Worm (Caenorhabditis elegans) whole organism, L4 larva: ENCODE results near the gene T05C3.6.
"Not testable (repeated sequence)": the region's sequence is repeated elsewhere in the genome, so short reads cannot be mapped to it uniquely, and the experiment has no call there.

Source experiments
- F26F4.8 ChIP-seq: fragments of 200-800 bp; sonication (Bioruptor generic); conservative IDR thresholded peaks from 2 replicates; pipeline ENCODE4 v1.3.6; 2022; ENCODE audit warnings: missing genetic modification characterization, missing compliant biosample characterization
- T20F7.1 ChIP-seq: fragments of 200-800 bp; sonication (Bioruptor generic); optimal IDR thresholded peaks from 2 replicates; lab custom pipeline; 2018; ENCODE audit warnings: mild to moderate bottlenecking, missing genetic modification characterization, missing compliant biosample characterization
- T26A8.4 ChIP-seq: fragments of 200-800 bp; sonication (Bioruptor generic); IDR thresholded peaks from 2 replicates; pipeline ENCODE4 v1.3.6; 2022; ENCODE audit warnings: missing genetic modification characterization, missing compliant biosample characterization
- ZK337.2 ChIP-seq: fragments of 200-800 bp; sonication (Bioruptor generic); IDR thresholded peaks from 2 replicates; pipeline ENCODE4 v1.3.6; 2022; ENCODE audit warnings: missing genetic modification reagents, missing genetic modification characterization, missing compliant biosample characterization
- ZK546.5 ChIP-seq, 2 experiments: sonication (generic microtip); optimal IDR thresholded peaks; 2 replicates each; lab custom pipeline; 2017; ENCODE audit warnings: missing biosample characterization in 2 of 2, missing genetic modification characterization in 2 of 2
- aly-2 ChIP-seq: sonication (generic microtip); optimal IDR thresholded peaks from 2 replicates; lab custom pipeline; 2018; ENCODE audit warnings: missing biosample characterization, missing genetic modification characterization
- ama-1 ChIP-seq: fragments of 150-350 bp; optimal IDR thresholded peaks from 2 replicates; lab custom pipeline; 2014; ENCODE audit warnings: inconsistent platforms, mixed read lengths
- arid-1 ChIP-seq: fragments of 200-800 bp; sonication (Bioruptor generic); conservative IDR thresholded peaks from 2 replicates; pipeline ENCODE4 v1.3.6; 2022; ENCODE audit warnings: missing genetic modification reagents, missing genetic modification characterization, missing compliant biosample characterization
- ceh-28 ChIP-seq: fragments of 150-350 bp; optimal IDR thresholded peaks from 2 replicates; lab custom pipeline; 2014; ENCODE audit warnings: missing biosample characterization, missing genetic modification reagents, missing genetic modification characterization
- ceh-44 ChIP-seq: fragments of 200-800 bp; sonication (Bioruptor generic); IDR thresholded peaks from 2 replicates; pipeline ENCODE4 v1.3.6; 2022; ENCODE audit warnings: missing genetic modification reagents, missing genetic modification characterization, missing compliant biosample characterization
- ceh-82 ChIP-seq: sonication (generic microtip); optimal IDR thresholded peaks from 2 replicates; lab custom pipeline; 2017; ENCODE audit warnings: missing biosample characterization, missing genetic modification characterization
- ces-1 ChIP-seq: fragments of 150-350 bp; sonication (generic microtip); optimal IDR thresholded peaks from 4 replicates; lab custom pipeline; 2014; ENCODE audit warnings: missing biosample characterization, missing genetic modification reagents, missing genetic modification characterization
- cey-2 ChIP-seq: sonication (generic microtip); optimal IDR thresholded peaks from 3 replicates; lab custom pipeline; 2017; ENCODE audit warnings: missing genetic modification characterization, mild to moderate bottlenecking, missing compliant biosample characterization, antibody characterized with exemption, borderline replicate concordance; ENCODE audit not compliant: insufficient read depth
- daf-19 ChIP-seq: fragments of 200-800 bp; sonication (Bioruptor generic); conservative IDR thresholded peaks from 2 replicates; pipeline ENCODE4 v1.3.6; 2022; ENCODE audit warnings: missing genetic modification characterization, missing compliant biosample characterization
- dve-1 ChIP-seq: sonication (generic microtip); optimal IDR thresholded peaks from 2 replicates; lab custom pipeline; 2017; ENCODE audit warnings: antibody characterized with exemption, mild to moderate bottlenecking, missing genetic modification characterization, missing compliant biosample characterization; ENCODE audit not compliant: insufficient read depth
- fkh-10 ChIP-seq: fragments of 150-350 bp; optimal IDR thresholded peaks from 2 replicates; lab custom pipeline; 2014; ENCODE audit warnings: missing biosample characterization, missing genetic modification reagents, missing genetic modification characterization
- lim-7 ChIP-seq: fragments of 200-800 bp; sonication (Bioruptor generic); IDR thresholded peaks from 2 replicates; pipeline ENCODE4 v1.3.6; 2022; ENCODE audit warnings: missing genetic modification characterization, missing compliant biosample characterization
- lin-15B ChIP-seq: fragments of 150-350 bp; sonication (generic microtip); optimal IDR thresholded peaks from 3 replicates; lab custom pipeline; 2014; ENCODE audit warnings: missing biosample characterization, missing genetic modification characterization
- lir-3 ChIP-seq: sonication (generic microtip); optimal IDR thresholded peaks from 2 replicates; lab custom pipeline; 2016; ENCODE audit warnings: mild to moderate bottlenecking, missing genetic modification characterization, missing compliant biosample characterization
- madf-9 ChIP-seq: fragments of 200-800 bp; sonication (Bioruptor generic); conservative IDR thresholded peaks from 2 replicates; pipeline ENCODE4 v1.3.6; 2022; ENCODE audit warnings: missing genetic modification reagents, missing genetic modification characterization, missing compliant biosample characterization
- mep-1 ChIP-seq: fragments of 150-350 bp; sonication (generic microtip); optimal IDR thresholded peaks from 3 replicates; lab custom pipeline; 2014; ENCODE audit warnings: missing biosample characterization, missing genetic modification characterization
- nhr-102 ChIP-seq: sonication (generic microtip); optimal IDR thresholded peaks from 2 replicates; lab custom pipeline; 2016; ENCODE audit warnings: mild to moderate bottlenecking, missing genetic modification characterization, moderate library complexity, missing compliant biosample characterization
- nhr-28 ChIP-seq: fragments of 150-350 bp; optimal IDR thresholded peaks from 2 replicates; lab custom pipeline; 2014; ENCODE audit warnings: missing biosample characterization, missing genetic modification characterization
- nhr-77 ChIP-seq: fragments of 150-350 bp; optimal IDR thresholded peaks from 2 replicates; lab custom pipeline; 2014; ENCODE audit warnings: missing biosample characterization, missing genetic modification characterization
- pqm-1 ChIP-seq: sonication (generic microtip); optimal IDR thresholded peaks from 2 replicates; lab custom pipeline; 2017; ENCODE audit warnings: missing biosample characterization, missing genetic modification characterization
- saeg-2 ChIP-seq: fragments of 200-800 bp; sonication (Bioruptor generic); IDR thresholded peaks from 2 replicates; pipeline ENCODE4 v1.3.6; 2022; ENCODE audit warnings: missing genetic modification reagents, missing genetic modification characterization, missing compliant biosample characterization
- snpc-1.2 ChIP-seq: fragments of 200-800 bp; sonication (Bioruptor generic); IDR thresholded peaks from 2 replicates; pipeline ENCODE4 v1.3.6; 2022; ENCODE audit warnings: missing genetic modification reagents, missing genetic modification characterization, missing compliant biosample characterization
- snpc-4 ChIP-seq: fragments of 150-350 bp; optimal IDR thresholded peaks from 2 replicates; lab custom pipeline; 2014; ENCODE audit warnings: missing biosample characterization, missing genetic modification characterization
- spr-1 ChIP-seq: sonication (generic microtip); optimal IDR thresholded peaks from 2 replicates; lab custom pipeline; 2016; ENCODE audit warnings: mild to moderate bottlenecking, missing genetic modification characterization, missing compliant biosample characterization
- tra-1 ChIP-seq: fragments of 200-800 bp; sonication (Bioruptor generic); IDR thresholded peaks from 2 replicates; pipeline ENCODE4 v1.3.6; 2022; ENCODE audit warnings: missing genetic modification reagents, missing genetic modification characterization, missing compliant biosample characterization
- vab-7 ChIP-seq: fragments of 200-800 bp; sonication (Bioruptor generic); IDR thresholded peaks from 2 replicates; pipeline ENCODE4 v1.3.6; 2022; ENCODE audit warnings: missing genetic modification reagents, missing genetic modification characterization, missing compliant biosample characterization
- zip-2 ChIP-seq: fragments of 150-350 bp; optimal IDR thresholded peaks from 2 replicates; lab custom pipeline; 2014; ENCODE audit warnings: missing biosample characterization, missing genetic modification characterization

Gene T05C3.6

ce11 chrV:5465335-5465734 is 24.9 kb upstream of the T05C3.6 start, which contains the start of gene srg-68 (continued):
- TF ChIP-seq ZK546.5 (tag; optimal IDR thresholded peaks at IDR 0.05; lab: Kevin White, UChicago), result no peak
- TF ChIP-seq, all 104 proteins: peak for 0

DNA sequence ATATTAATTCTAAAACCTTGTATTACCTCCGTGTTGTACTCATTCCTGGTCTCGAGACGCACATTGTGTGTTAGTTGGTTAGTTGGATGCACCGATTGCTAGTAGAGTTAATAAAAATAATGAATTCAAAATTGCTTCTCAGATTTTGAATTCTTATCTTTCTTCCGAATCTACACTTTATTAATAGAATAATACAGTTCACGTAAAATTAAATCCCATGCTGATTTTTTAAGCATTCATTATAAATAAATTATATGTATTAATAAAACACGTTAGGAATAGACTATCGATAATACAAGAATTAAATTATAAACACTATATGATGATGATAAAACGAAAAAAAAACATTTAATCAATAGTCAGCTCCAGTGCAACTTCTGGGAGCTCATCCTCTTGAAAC is 21.8 kb upstream of the T05C3.6 start, which contains the start of gene ZC317.6:
TSS of gene ZC317.6 (minus strand) at position 101 of the 400 bp plus-strand sequence.
- not testable (repeated sequence) for TF ChIP-seq pqm-1 (tag; lab: Kevin White, UChicago); lir-3 (tag; lab: Kevin White, UChicago); T26A8.4 (GFP tag; lab: Robert Waterston, UW)

DNA sequence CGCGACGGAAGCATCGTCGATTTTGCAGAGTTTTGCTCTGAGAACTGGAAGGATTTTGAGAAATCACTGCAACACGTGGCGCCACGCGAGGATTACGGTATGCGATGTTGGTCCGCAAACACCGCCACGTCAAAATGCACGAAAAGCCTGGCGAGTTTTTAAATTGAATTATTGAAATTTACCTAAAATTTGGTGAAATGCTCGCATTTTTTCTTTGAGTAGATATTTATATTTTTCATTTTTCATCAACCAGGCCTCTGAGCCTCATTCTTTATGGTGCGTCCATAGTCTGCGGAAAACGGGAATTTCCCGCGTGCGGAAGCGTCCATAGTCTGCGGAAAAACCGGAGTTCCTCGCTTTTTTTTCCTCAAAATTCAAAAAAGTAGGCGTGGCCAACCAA is 19.3 kb upstream of the T05C3.6 start, which contains the start of gene ZC317.7:
TSS of gene ZC317.7 (minus strand) at position 101 of the 400 bp plus-strand sequence.
- not testable (repeated sequence) for TF ChIP-seq lin-15B, aly-2, nhr-102 (tag; lab: Kevin White, UChicago)

DNA sequence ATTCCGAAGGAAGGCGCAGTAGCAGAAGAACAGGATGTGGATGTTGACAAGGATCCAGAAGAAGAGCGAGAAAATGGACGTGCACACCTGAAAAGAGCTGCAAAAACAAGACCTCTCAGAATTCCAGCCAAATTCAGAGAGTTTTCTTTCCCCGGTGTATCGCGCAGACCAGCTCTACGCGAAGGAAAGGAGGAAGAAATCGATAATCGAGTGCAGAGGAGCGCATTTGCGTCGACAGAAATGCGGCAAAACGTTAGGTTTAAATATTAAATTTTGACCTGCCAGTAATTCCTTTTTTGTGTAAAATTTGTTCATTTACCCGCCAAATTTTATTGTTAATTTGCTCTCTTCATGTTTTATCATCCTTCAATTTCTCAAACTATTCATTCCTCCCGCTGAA is 12.5 kb upstream of the T05C3.6 start:
- TF ChIP-seq vab-7 (GFP tag; lab: Robert Waterston, UW) (no peak), cey-2 (tag; lab: Kevin White, UChicago) (no peak), saeg-2 (no peak), F26F4.8 (GFP tag; lab: Robert Waterston, UW) (no peak), ceh-28 (no peak), ZK337.2 (GFP tag; lab: Robert Waterston, UW) (no peak), nhr-28 (tag; lab: Kevin White, UChicago) (no peak), daf-19 (GFP tag; lab: Robert Waterston, UW) (no peak), ces-1 (GFP tag; lab: Kevin White, UChicago) (no peak), ama-1 (lab: Kevin White, UChicago) (no peak), lim-7 (GFP tag; lab: Robert Waterston, UW) (no peak), fkh-10 (GFP tag; lab: Kevin White, UChicago) (no peak), mep-1 (tag; lab: Kevin White, UChicago) (no peak)

- TF ChIP-seq ceh-44 (GFP tag; lab: Robert Waterston, UW), result no peak
- TF ChIP-seq snpc-4 (tag; lab: Kevin White, UChicago), result no peak
- TF ChIP-seq lir-3 (tag; lab: Kevin White, UChicago), result no peak
- TF ChIP-seq spr-1, result no peak
- no peak for TF ChIP-seq tra-1
- no peak for TF ChIP-seq aly-2 (tag; lab: Kevin White, UChicago)
- TF ChIP-seq snpc-1.2, result no peak
- no peak for TF ChIP-seq T20F7.1 (GFP tag; lab: Kevin White, UChicago)
- TF ChIP-seq dve-1 (tag; lab: Kevin White, UChicago), result no peak
- TF ChIP-seq pqm-1 (tag; lab: Kevin White, UChicago), result no peak
- TF ChIP-seq T26A8.4 (GFP tag; lab: Robert Waterston, UW), result no peak
- no peak for TF ChIP-seq ces-1 (GFP tag; lab: Kevin White, UChicago)
- no peak for TF ChIP-seq arid-1 (GFP tag; lab: Robert Waterston, UW)
- TF ChIP-seq nhr-77, result no peak
- TF ChIP-seq ceh-82 (tag; lab: Kevin White, UChicago), result no peak
- no peak for TF ChIP-seq madf-9 (GFP tag; lab: Robert Waterston, UW)
- TF ChIP-seq zip-2 (tag; lab: Kevin White, UChicago), result no peak
Observed at ce11 chrV:5482315-5482714, 7.9 kb upstream of the T05C3.6 start, which contains the start of gene srg-66. srg-66 (minus strand) TSS chrV:5482415.
